Worm (Caenorhabditis elegans): Measurements from ENCODE around the gene egl-44.

DNA sequence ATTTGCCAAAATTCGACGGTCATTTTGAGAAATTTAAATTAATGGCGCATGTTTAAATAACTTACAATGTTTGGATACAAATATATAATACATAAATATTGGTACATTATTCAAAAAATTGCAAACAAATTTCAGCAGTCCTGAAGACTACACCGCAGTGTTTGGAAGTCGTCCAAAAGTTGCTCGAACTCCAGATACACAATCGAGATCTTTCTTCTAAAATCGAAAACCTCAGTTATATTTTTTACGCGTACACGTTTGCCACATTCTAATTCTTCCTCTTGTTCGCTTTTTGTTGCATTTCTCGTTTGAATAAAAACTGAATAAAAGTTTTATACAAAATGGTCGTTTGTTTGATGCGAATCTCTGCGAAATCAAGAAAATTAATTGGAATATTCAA, 24.4 kb upstream of the egl-44 start, which contains the start of gene tsp-18:
- TF ChIP-seq tab-1 (GFP tag; IDR thresholded peaks at IDR 0.05) = no peak
- no peak for TF ChIP-seq med-1 (GFP tag; optimal IDR thresholded peaks at IDR 0.05; ENCODE audit: insufficient read depth)
- no peak for TF ChIP-seq T22C8.4 (GFP tag; IDR thresholded peaks at IDR 0.05)
- no peak for TF ChIP-seq klf-2 (GFP tag; conservative IDR thresholded peaks at IDR 0.05)

All from whole organism, midembryonic.